Worm (Caenorhabditis elegans) whole organism, L2 larva: ENCODE data around the gene ret-1.

Experiments used
- mbf-1 ChIP-seq: sonication (generic microtip); optimal IDR thresholded peaks from 2 replicates; lab custom pipeline; 2017; ENCODE audit warnings: missing biosample characterization, missing genetic modification characterization
- nhr-77 ChIP-seq: fragments of 150-350 bp; optimal IDR thresholded peaks from 2 replicates; lab custom pipeline; 2014; ENCODE audit warnings: missing biosample characterization, missing genetic modification characterization

DNA sequence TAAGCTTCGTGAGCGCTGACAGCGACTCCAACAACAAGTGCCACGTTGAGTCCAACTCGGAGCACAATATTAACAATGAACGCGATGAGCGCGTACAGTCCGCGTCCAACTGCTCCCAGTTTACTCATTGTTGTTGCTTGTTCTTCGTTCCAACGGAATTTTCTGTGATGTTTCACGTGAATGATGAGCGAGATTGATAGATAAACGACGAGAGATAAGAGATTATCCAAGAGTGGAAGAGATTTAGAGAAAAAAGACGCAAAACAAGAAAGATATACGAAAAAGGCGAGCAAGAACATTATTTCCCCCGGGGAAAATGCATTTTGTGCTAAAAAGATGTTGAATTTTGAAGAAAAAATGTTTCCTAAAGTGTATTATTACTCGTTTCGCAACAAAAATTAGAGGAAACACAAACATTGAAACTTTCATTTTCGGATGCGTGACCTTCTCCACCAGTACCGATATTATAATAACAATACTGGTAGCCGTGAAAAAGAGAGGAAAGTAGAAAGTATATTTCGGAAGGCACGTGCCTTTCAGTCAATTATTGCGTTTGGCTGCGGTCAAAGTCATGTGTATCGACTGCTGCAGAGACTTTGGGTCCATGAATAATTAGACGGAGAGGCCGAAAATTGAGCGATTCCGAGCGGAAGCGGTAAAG is 15.6 kb downstream of the ret-1 start:
- no peak for TF ChIP-seq mbf-1
- no peak for TF ChIP-seq nhr-77
